Fruit fly (Drosophila melanogaster) whole organism, embryonic: Measurements from ENCODE around the gene CG43797.

Experiments
- CG10431 ChIP-seq: fragments of 200-800 bp; sonication (Bioruptor generic); optimal IDR thresholded peaks from 3 replicates; lab custom pipeline; 2018; ENCODE audit warnings: missing biosample characterization, mild to moderate bottlenecking, missing genetic modification characterization
- CG11504 ChIP-seq: fragments of 200-800 bp; sonication (Bioruptor generic); optimal IDR thresholded peaks from 3 replicates; lab custom pipeline; 2019; ENCODE audit warnings: missing biosample characterization, mild to moderate bottlenecking, missing genetic modification characterization, moderate library complexity
- CG11723 ChIP-seq: fragments of 200-800 bp; sonication (Bioruptor generic); optimal IDR thresholded peaks from 2 replicates; lab custom pipeline; 2017; ENCODE audit warnings: missing biosample characterization, mild to moderate bottlenecking, missing genetic modification characterization
- CG12104 ChIP-seq: fragments of 200-800 bp; sonication (Bioruptor generic); optimal IDR thresholded peaks from 3 replicates; lab custom pipeline; 2016; ENCODE audit warnings: missing biosample characterization, missing genetic modification characterization
- CG12155 ChIP-seq: fragments of 200-800 bp; sonication (Bioruptor generic); optimal IDR thresholded peaks from 3 replicates; lab custom pipeline; 2016; ENCODE audit warnings: missing biosample characterization, missing genetic modification characterization
- CG13624 ChIP-seq: fragments of 200-800 bp; sonication (Bioruptor generic); optimal IDR thresholded peaks from 2 replicates; lab custom pipeline; 2016; ENCODE audit warnings: missing biosample characterization, missing genetic modification characterization
- CG13894 ChIP-seq: fragments of 200-800 bp; sonication (Bioruptor generic); optimal IDR thresholded peaks from 3 replicates; lab custom pipeline; 2018; ENCODE audit warnings: missing biosample characterization, mild to moderate bottlenecking, missing genetic modification characterization, moderate library complexity
- CG15073 ChIP-seq: fragments of 200-800 bp; sonication (Bioruptor generic); optimal IDR thresholded peaks from 2 replicates; lab custom pipeline; 2016; ENCODE audit warnings: missing biosample characterization, missing genetic modification characterization
- CG15479 ChIP-seq: fragments of 200-800 bp; sonication (Bioruptor generic); optimal IDR thresholded peaks from 3 replicates; lab custom pipeline; 2019; ENCODE audit warnings: missing biosample characterization, mild to moderate bottlenecking, missing genetic modification characterization, moderate library complexity
- CG16779 ChIP-seq: fragments of 200-800 bp; sonication (Bioruptor generic); IDR thresholded peaks from 2 replicates; pipeline ENCODE4 v1.3.6; 2022; ENCODE audit warnings: missing biosample characterization, missing genetic modification characterization
- CG2199 ChIP-seq: fragments of 200-800 bp; sonication (Bioruptor generic); IDR thresholded peaks from 3 replicates; pipeline ENCODE4 v1.3.6; 2022; ENCODE audit warnings: missing biosample characterization, missing genetic modification characterization
- CG2678 ChIP-seq: fragments of 200-800 bp; sonication (Bioruptor generic); optimal IDR thresholded peaks from 3 replicates; lab custom pipeline; 2019; ENCODE audit warnings: missing biosample characterization, mild to moderate bottlenecking, missing genetic modification characterization, moderate library complexity
- CG2712 ChIP-seq: fragments of 200-800 bp; optimal IDR thresholded peaks from 3 replicates; lab custom pipeline; 2019; ENCODE audit warnings: missing biosample characterization, mild to moderate bottlenecking, missing genetic modification characterization, moderate library complexity
- CG31441 ChIP-seq: fragments of 200-800 bp; sonication (Bioruptor generic); IDR thresholded peaks from 2 replicates; pipeline ENCODE4 v1.3.6; 2022; ENCODE audit warnings: missing biosample characterization, missing genetic modification characterization
- CG3726 ChIP-seq: fragments of 200-800 bp; sonication (Bioruptor generic); IDR thresholded peaks from 3 replicates; pipeline ENCODE4, ENCODE4 v1.3.6; 2022; ENCODE audit warnings: missing biosample characterization, missing genetic modification characterization
- CG3847 ChIP-seq: fragments of 200-800 bp; sonication (Bioruptor generic); IDR thresholded peaks from 2 replicates; pipeline ENCODE4 v1.3.6; 2022; ENCODE audit warnings: missing biosample characterization, missing genetic modification characterization
- Dref ChIP-seq: fragments of 200-800 bp; sonication (Bioruptor generic); IDR thresholded peaks from 2 replicates; pipeline ENCODE4 v1.3.6; 2022; ENCODE audit warnings: missing biosample characterization, missing genetic modification characterization
- Drgx ChIP-seq: fragments of 200-800 bp; sonication (Bioruptor generic); IDR thresholded peaks from 2 replicates; pipeline ENCODE4 v1.3.6; 2022; ENCODE audit warnings: missing biosample characterization, missing genetic modification characterization
- Elba2 ChIP-seq: fragments of 200-800 bp; sonication (Bioruptor generic); optimal IDR thresholded peaks from 3 replicates; lab custom pipeline; 2016; ENCODE audit warnings: missing biosample characterization, missing genetic modification characterization
- Gsc ChIP-seq: fragments of 200-800 bp; sonication (Bioruptor generic); IDR thresholded peaks from 2 replicates; pipeline ENCODE4 v1.3.6; 2022; ENCODE audit warnings: missing biosample characterization, missing genetic modification characterization
- Hr51 ChIP-seq, 2 experiments: fragments of 200-800 bp; sonication (Bioruptor generic); optimal IDR thresholded peaks; 2 replicates in 1 of 2; 3 replicates in 1 of 2; lab custom pipeline; 2016 to 2018; ENCODE audit warnings: missing biosample characterization in 2 of 2, missing genetic modification characterization in 2 of 2, mild to moderate bottlenecking in 1 of 2, moderate library complexity in 1 of 2
- Mad ChIP-seq: fragments of 200-800 bp; sonication (Bioruptor generic); optimal IDR thresholded peaks from 2 replicates; lab custom pipeline; 2016; ENCODE audit warnings: missing biosample characterization, missing genetic modification characterization
- Med ChIP-seq: fragments of 200-800 bp; sonication (Bioruptor generic); peaks from one replicate; lab custom pipeline; 2016; ENCODE audit warnings: missing biosample characterization, missing genetic modification characterization, mild to moderate bottlenecking, inconsistent platforms, moderate library complexity
- Neu2 ChIP-seq: fragments of 200-800 bp; sonication (Bioruptor generic); optimal IDR thresholded peaks from 3 replicates; lab custom pipeline; 2016; ENCODE audit warnings: missing biosample characterization, missing genetic modification characterization, borderline replicate concordance
- Oaz ChIP-seq: fragments of 200-800 bp; sonication (Bioruptor generic); IDR thresholded peaks from 2 replicates; pipeline ENCODE4 v1.3.6; 2022; ENCODE audit warnings: missing biosample characterization, missing genetic modification characterization
- Ptx1 ChIP-seq: fragments of 200-800 bp; sonication (Bioruptor generic); IDR thresholded peaks from 2 replicates; pipeline ENCODE4 v1.3.6; 2022; ENCODE audit warnings: missing biosample characterization, missing genetic modification characterization
- Sry-δ ChIP-seq: fragments of 200-800 bp; sonication (Bioruptor generic); optimal IDR thresholded peaks from 2 replicates; lab custom pipeline; 2016; ENCODE audit warnings: missing biosample characterization, missing genetic modification characterization
- Ssrp ChIP-seq: fragments of 200-800 bp; sonication (Bioruptor generic); optimal IDR thresholded peaks from 2 replicates; lab custom pipeline; 2018; ENCODE audit warnings: missing biosample characterization, mild to moderate bottlenecking, missing genetic modification characterization, moderate library complexity
- ara ChIP-seq: fragments of 200-800 bp; sonication (Bioruptor generic); IDR thresholded peaks from 2 replicates; pipeline ENCODE4 v1.3.6; 2022; ENCODE audit warnings: missing biosample characterization, missing genetic modification characterization
- ase ChIP-seq: fragments of 200-800 bp; sonication (Bioruptor generic); IDR thresholded peaks from 3 replicates; pipeline ENCODE4 v1.3.6; 2022; ENCODE audit warnings: missing biosample characterization, missing genetic modification characterization
- chn ChIP-seq: fragments of 200-800 bp; sonication (Bioruptor generic); optimal IDR thresholded peaks from 2 replicates; lab custom pipeline; 2016; ENCODE audit warnings: missing biosample characterization, missing genetic modification characterization
- ci ChIP-seq: fragments of 200-800 bp; sonication (Bioruptor generic); IDR thresholded peaks from 3 replicates; pipeline ENCODE4 v1.3.6; 2022; ENCODE audit warnings: missing biosample characterization, missing genetic modification characterization
- crp ChIP-seq, 2 experiments: fragments of 200-800 bp; sonication (Bioruptor generic); optimal IDR thresholded peaks; 2 replicates in 1 of 2; 3 replicates in 1 of 2; lab custom pipeline; 2017; ENCODE audit warnings: missing biosample characterization in 2 of 2, missing genetic modification characterization in 2 of 2, mild to moderate bottlenecking in 1 of 2, moderate library complexity in 1 of 2
- danr ChIP-seq: fragments of 200-800 bp; sonication (Bioruptor generic); IDR thresholded peaks from 2 replicates; pipeline ENCODE4 v1.3.6; 2022; ENCODE audit warnings: missing biosample characterization, missing genetic modification characterization
- exex ChIP-seq: fragments of 200-800 bp; sonication (Bioruptor generic); optimal IDR thresholded peaks from 4 replicates; lab custom pipeline; 2018; ENCODE audit warnings: missing biosample characterization, mild to moderate bottlenecking, missing genetic modification characterization, moderate library complexity
- fd3F ChIP-seq: fragments of 200-800 bp; sonication (Bioruptor generic); optimal IDR thresholded peaks from 2 replicates; lab custom pipeline; 2018; ENCODE audit warnings: missing biosample characterization, mild to moderate bottlenecking, missing genetic modification characterization, moderate library complexity
- gce ChIP-seq: fragments of 200-800 bp; sonication (Bioruptor generic); IDR thresholded peaks from 3 replicates; pipeline ENCODE4 v1.3.6; 2022; ENCODE audit warnings: missing biosample characterization, missing genetic modification characterization
- hkb ChIP-seq, 2 experiments: fragments of 200-800 bp in 1 of 2; fragments of >200 bp in 1 of 2; sonication (Bioruptor generic) in 1 of 2; IDR thresholded peaks in 1 of 2; optimal IDR thresholded peaks in 1 of 2; 2 replicates each; pipeline versions ENCODE4 v1.3.6 to Lab custom; 2017 to 2022; ENCODE audit warnings: missing biosample characterization in 1 of 2, missing genetic modification characterization in 1 of 2
- ind ChIP-seq: fragments of 200-800 bp; sonication (Bioruptor generic); optimal IDR thresholded peaks from 3 replicates; lab custom pipeline; 2016; ENCODE audit warnings: missing biosample characterization, missing genetic modification characterization
- inv ChIP-seq: fragments of 200-800 bp; sonication (Bioruptor generic); IDR thresholded peaks from 2 replicates; pipeline ENCODE4 v1.3.6; 2022; ENCODE audit warnings: missing biosample characterization, missing genetic modification characterization; ENCODE audit not compliant: partially characterized antibody
- jigr1 ChIP-seq: fragments of 200-800 bp; sonication (Bioruptor generic); IDR thresholded peaks from 3 replicates; pipeline ENCODE4 v1.3.6; 2022; ENCODE audit warnings: missing biosample characterization, missing genetic modification characterization
- phol ChIP-seq: fragments of 200-800 bp; sonication (Bioruptor generic); optimal IDR thresholded peaks from 3 replicates; lab custom pipeline; 2018; ENCODE audit warnings: missing biosample characterization, mild to moderate bottlenecking, missing genetic modification characterization, moderate library complexity
- pita ChIP-seq: fragments of 200-800 bp; sonication (Bioruptor generic); optimal IDR thresholded peaks from 2 replicates; lab custom pipeline; 2017; ENCODE audit warnings: missing biosample characterization, mild to moderate bottlenecking, missing genetic modification characterization
- pnt ChIP-seq: fragments of 200-800 bp; sonication (Bioruptor generic); optimal IDR thresholded peaks from 3 replicates; lab custom pipeline; 2016; ENCODE audit warnings: missing biosample characterization, missing genetic modification characterization
- slbo ChIP-seq: fragments of 200-800 bp; sonication (Bioruptor generic); IDR thresholded peaks from 2 replicates; pipeline ENCODE4 v1.3.6; 2022; ENCODE audit warnings: missing biosample characterization, missing genetic modification characterization
- toy ChIP-seq: fragments of 200-800 bp; sonication (Bioruptor generic); IDR thresholded peaks from 2 replicates; pipeline ENCODE4 v1.3.6; 2022; ENCODE audit warnings: missing biosample characterization, missing genetic modification characterization
- ttk ChIP-seq: fragments of 200-800 bp; sonication (Bioruptor generic); IDR thresholded peaks from 2 replicates; pipeline ENCODE4 v2.1.2; 2022; ENCODE audit warnings: missing biosample characterization, missing genetic modification characterization
- twi ChIP-seq: fragments of 200-800 bp; optimal IDR thresholded peaks from 2 replicates; lab custom pipeline; 2019; ENCODE audit warnings: missing biosample characterization, mild to moderate bottlenecking, missing genetic modification characterization, moderate library complexity
- unpg ChIP-seq: fragments of 200-800 bp; sonication (Bioruptor generic); optimal IDR thresholded peaks from 3 replicates; lab custom pipeline; 2018; ENCODE audit warnings: missing biosample characterization, mild to moderate bottlenecking, missing genetic modification characterization, moderate library complexity

The CG43797 gene

dm6 chr2L:4031203-4032096 lies 31.6 kb downstream of the CG43797 start, which contains the start of gene ed (continued):
- TF ChIP-seq Elba2 (GFP tag; lab: Kevin White, UChicago) = no peak
- TF ChIP-seq CG16779 = no peak
- TF ChIP-seq CG3847 = no peak
- TF ChIP-seq pita (GFP tag; lab: Kevin White, UChicago) = no peak
- TF ChIP-seq Dref (GFP tag; lab: Robert Waterston, UW) = no peak
- TF ChIP-seq exex (tag; lab: Kevin White, UChicago) = no peak
- TF ChIP-seq CG11723 = peak; percentile 24
- peak; percentile 12 for TF ChIP-seq twi (tag; lab: Kevin White, UChicago)
- TF ChIP-seq Gsc (GFP tag; lab: Robert Waterston, UW) = no peak
- peak; percentile 20 for TF ChIP-seq CG10431 (GFP tag; lab: Kevin White, UChicago)
- no peak for TF ChIP-seq ara (GFP tag; lab: Robert Waterston, UW)
- no peak for TF ChIP-seq Neu2 (GFP tag; lab: Kevin White, UChicago)
- TF ChIP-seq slbo (GFP tag; lab: Robert Waterston, UW) = no peak
- peak; percentile 23; the same call in 2 of the 3 replicates for TF ChIP-seq CG2199 (GFP tag; lab: Robert Waterston, UW)
- no peak for TF ChIP-seq toy (GFP tag; lab: Robert Waterston, UW)
- TF ChIP-seq chn (GFP tag; lab: Kevin White, UChicago) = no peak
- TF ChIP-seq CG15479 = peak; percentile 93
- TF ChIP-seq ind (GFP tag; lab: Kevin White, UChicago) = no peak
- peak; percentile 69 for TF ChIP-seq ci (GFP tag; lab: Robert Waterston, UW)
- TF ChIP-seq CG11504 (tag; lab: Kevin White, UChicago) = no peak
- no peak for TF ChIP-seq Ssrp (tag; lab: Kevin White, UChicago)
- no peak for TF ChIP-seq ase (GFP tag; lab: Robert Waterston, UW)
- TF ChIP-seq CG2678 (tag; lab: Kevin White, UChicago) = peak; percentile 8
- no peak for TF ChIP-seq CG12155 (GFP tag; lab: Kevin White, UChicago)
- no peak for TF ChIP-seq CG15073 (GFP tag; lab: Kevin White, UChicago)
- TF ChIP-seq CG12104 = no peak
- TF ChIP-seq inv (GFP tag; lab: Robert Waterston, UW) = 0 out of 2 replicates have a peak, but pooled peaks have one; percentile 8
- TF ChIP-seq CG13624 (GFP tag; lab: Kevin White, UChicago) = no peak
- TF ChIP-seq Hr51 (GFP tag; optimal IDR thresholded peaks at IDR 0.05; lab: Kevin White, UChicago) = no peak
- peak; percentile 34 for TF ChIP-seq Med
- TF ChIP-seq gce (GFP tag; lab: Robert Waterston, UW) = no peak
- no peak for TF ChIP-seq CG31441
- no peak for TF ChIP-seq Drgx (GFP tag; lab: Robert Waterston, UW)
- TF ChIP-seq jigr1 = no peak
- TF ChIP-seq Oaz (GFP tag; lab: Robert Waterston, UW) = no peak
- no peak for TF ChIP-seq CG3726 (GFP tag; lab: Robert Waterston, UW)
- no peak for TF ChIP-seq unpg
- peak; percentile 18 for TF ChIP-seq Mad
- TF ChIP-seq ttk = no peak
- TF ChIP-seq phol (tag; lab: Kevin White, UChicago) = no peak
- TF ChIP-seq Ptx1 = no peak
- TF ChIP-seq crp (GFP tag; optimal IDR thresholded peaks at IDR 0.05; lab: Kevin White, UChicago) = no peak
- TF ChIP-seq danr (GFP tag; lab: Robert Waterston, UW) = no peak
- TF ChIP-seq CG13894 (tag; lab: Kevin White, UChicago) = no peak
- no peak for TF ChIP-seq hkb (optimal IDR thresholded peaks at IDR 0.05; lab: Kevin White, UChicago)
- no peak for TF ChIP-seq hkb (GFP tag; IDR thresholded peaks at IDR 0.05; lab: Robert Waterston, UW)
- no peak for TF ChIP-seq pnt (GFP tag; lab: Kevin White, UChicago)
- no peak for TF ChIP-seq Sry-δ (GFP tag; lab: Kevin White, UChicago)
- TF ChIP-seq CG2712 (tag; lab: Kevin White, UChicago) = no peak
- TF ChIP-seq fd3F = no peak
